Fruit fly (Drosophila melanogaster) whole organism, embryonic: ENCODE data around the gene CG3339.

Experiments
- CG10274 ChIP-seq: fragments of 200-800 bp; sonication (Bioruptor generic); optimal IDR thresholded peaks from 3 replicates; lab custom pipeline; 2017; ENCODE audit warnings: missing biosample characterization, mild to moderate bottlenecking, missing genetic modification characterization
- CG11456 ChIP-seq: fragments of 200-800 bp; sonication (Bioruptor generic); IDR thresholded peaks from 3 replicates; pipeline ENCODE4 v1.3.6; 2022; ENCODE audit warnings: missing biosample characterization, missing genetic modification characterization
- CG11504 ChIP-seq: fragments of 200-800 bp; sonication (Bioruptor generic); optimal IDR thresholded peaks from 3 replicates; lab custom pipeline; 2019; ENCODE audit warnings: missing biosample characterization, mild to moderate bottlenecking, missing genetic modification characterization, moderate library complexity
- CG14014 ChIP-seq: fragments of 200-800 bp; sonication (Bioruptor generic); IDR thresholded peaks from 2 replicates; pipeline ENCODE4 v1.3.6; 2022; ENCODE audit warnings: missing biosample characterization, missing genetic modification characterization
- CG15011 ChIP-seq: fragments of 200-800 bp; sonication (Bioruptor generic); optimal IDR thresholded peaks from 3 replicates; lab custom pipeline; 2018; ENCODE audit warnings: missing biosample characterization, mild to moderate bottlenecking, missing genetic modification characterization
- CG1832 ChIP-seq: fragments of 200-800 bp; sonication (Bioruptor generic); optimal IDR thresholded peaks from 2 replicates; lab custom pipeline; 2017; ENCODE audit warnings: missing biosample characterization, mild to moderate bottlenecking, missing genetic modification characterization, inconsistent platforms
- CG2202 ChIP-seq: fragments of 200-800 bp; sonication (Bioruptor generic); optimal IDR thresholded peaks from 2 replicates; lab custom pipeline; 2018; ENCODE audit warnings: missing biosample characterization, mild to moderate bottlenecking, missing genetic modification characterization
- CG30020 ChIP-seq: fragments of 200-800 bp; optimal IDR thresholded peaks from 2 replicates; lab custom pipeline; 2019; ENCODE audit warnings: missing biosample characterization, mild to moderate bottlenecking, missing genetic modification characterization, moderate library complexity
- CG30403 ChIP-seq: fragments of 200-800 bp; sonication (Bioruptor generic); optimal IDR thresholded peaks from 3 replicates; lab custom pipeline; 2016; ENCODE audit warnings: missing biosample characterization, missing genetic modification characterization
- CG3065 ChIP-seq: fragments of 200-800 bp; sonication (Bioruptor generic); optimal IDR thresholded peaks from 2 replicates; lab custom pipeline; 2016; ENCODE audit warnings: missing biosample characterization, missing genetic modification characterization
- CG31441 ChIP-seq: fragments of 200-800 bp; sonication (Bioruptor generic); IDR thresholded peaks from 2 replicates; pipeline ENCODE4 v1.3.6; 2022; ENCODE audit warnings: missing biosample characterization, missing genetic modification characterization
- CG3281 ChIP-seq: fragments of 200-800 bp; sonication (Bioruptor generic); optimal IDR thresholded peaks from 3 replicates; lab custom pipeline; 2017; ENCODE audit warnings: missing biosample characterization, mild to moderate bottlenecking, missing genetic modification characterization
- CG4424 ChIP-seq: fragments of 200-800 bp; sonication (Bioruptor generic); optimal IDR thresholded peaks from 3 replicates; lab custom pipeline; 2016; ENCODE audit warnings: missing biosample characterization, missing genetic modification characterization
- CG6683 ChIP-seq: fragments of 200-800 bp; sonication (Bioruptor generic); optimal IDR thresholded peaks from 2 replicates; lab custom pipeline; 2017; ENCODE audit warnings: missing biosample characterization, mild to moderate bottlenecking, missing genetic modification characterization, missing genetic modification reagents
- CG6791 ChIP-seq: fragments of 200-800 bp; sonication (Bioruptor generic); IDR thresholded peaks from 3 replicates; pipeline ENCODE4 v1.3.6; 2022; ENCODE audit warnings: missing biosample characterization, missing genetic modification characterization; ENCODE audit not compliant: partially characterized antibody
- CG9876 ChIP-seq: fragments of 200-800 bp; sonication (Bioruptor generic); optimal IDR thresholded peaks from 2 replicates; lab custom pipeline; 2016; ENCODE audit warnings: missing biosample characterization, missing genetic modification characterization
- CG9932 ChIP-seq: fragments of 200-800 bp; sonication (Bioruptor generic); IDR thresholded peaks from 2 replicates; pipeline ENCODE4 v1.3.6; 2022; ENCODE audit warnings: missing biosample characterization, missing genetic modification characterization
- CoRest ChIP-seq: fragments of 200-800 bp; sonication (Bioruptor generic); optimal IDR thresholded peaks from 3 replicates; lab custom pipeline; 2018; ENCODE audit warnings: missing biosample characterization, mild to moderate bottlenecking, missing genetic modification characterization, moderate library complexity
- D ChIP-seq, 2 experiments: fragments of 200-800 bp in 1 of 2; fragments of >200 bp in 1 of 2; sonication (Bioruptor generic) in 1 of 2; optimal IDR thresholded peaks; 2 replicates in 1 of 2; 3 replicates in 1 of 2; lab custom pipeline; 2017; ENCODE audit warnings: mild to moderate bottlenecking in 1 of 2, missing biosample characterization in 1 of 2, missing genetic modification characterization in 1 of 2, missing genetic modification reagents in 1 of 2
- Dad ChIP-seq: fragments of 200-800 bp; sonication (Bioruptor generic); optimal IDR thresholded peaks from 3 replicates; lab custom pipeline; 2016; ENCODE audit warnings: missing biosample characterization, missing genetic modification characterization
- Gsc ChIP-seq: fragments of 200-800 bp; sonication (Bioruptor generic); IDR thresholded peaks from 2 replicates; pipeline ENCODE4 v1.3.6; 2022; ENCODE audit warnings: missing biosample characterization, missing genetic modification characterization
- H15 ChIP-seq: fragments of 200-800 bp; sonication (Bioruptor generic); IDR thresholded peaks from 3 replicates; pipeline ENCODE4 v1.3.6; 2022; ENCODE audit warnings: missing biosample characterization, missing genetic modification characterization
- HLH54F ChIP-seq: fragments of 200-800 bp; sonication (Bioruptor generic); optimal IDR thresholded peaks from 3 replicates; lab custom pipeline; 2016; ENCODE audit warnings: missing biosample characterization, missing genetic modification characterization
- HmgD ChIP-seq: fragments of 200-800 bp; sonication (Bioruptor generic); optimal IDR thresholded peaks from 3 replicates; lab custom pipeline; 2016; ENCODE audit warnings: missing biosample characterization, missing genetic modification characterization
- Hmx ChIP-seq: fragments of 200-800 bp; sonication (Bioruptor generic); optimal IDR thresholded peaks from 2 replicates; lab custom pipeline; 2016; ENCODE audit warnings: missing biosample characterization, missing genetic modification characterization
- Hr39 ChIP-seq: fragments of >200 bp; optimal IDR thresholded peaks from 2 replicates; lab custom pipeline; 2017
- MTF-1 ChIP-seq: fragments of 200-800 bp; sonication (Bioruptor generic); optimal IDR thresholded peaks from 2 replicates; lab custom pipeline; 2018; ENCODE audit warnings: missing biosample characterization, mild to moderate bottlenecking, missing genetic modification characterization, borderline replicate concordance
- NC2α ChIP-seq: fragments of 200-800 bp; sonication (Bioruptor generic); optimal IDR thresholded peaks from 2 replicates; lab custom pipeline; 2016; ENCODE audit warnings: missing biosample characterization, missing genetic modification characterization
- Trl ChIP-seq, 3 experiments: fragments of >200 bp in 2 of 3; fragments of 200-800 bp in 1 of 3; sonication (Bioruptor generic) in 1 of 3; optimal IDR thresholded peaks; 2 replicates in 1 of 3; 3 replicates in 2 of 3; lab custom pipeline; 2016 to 2017; ENCODE audit warnings: missing biosample characterization in 1 of 3, missing genetic modification characterization in 1 of 3
- ase ChIP-seq: fragments of 200-800 bp; sonication (Bioruptor generic); IDR thresholded peaks from 3 replicates; pipeline ENCODE4 v1.3.6; 2022; ENCODE audit warnings: missing biosample characterization, missing genetic modification characterization
- az2 ChIP-seq: fragments of 200-800 bp; sonication (Bioruptor generic); optimal IDR thresholded peaks from 3 replicates; lab custom pipeline; 2016; ENCODE audit warnings: missing biosample characterization, missing genetic modification characterization
- bigmax ChIP-seq: fragments of 200-800 bp; sonication (Bioruptor generic); optimal IDR thresholded peaks from 2 replicates; lab custom pipeline; 2018; ENCODE audit warnings: missing biosample characterization, mild to moderate bottlenecking, missing genetic modification characterization
- cg ChIP-seq: fragments of 200-800 bp; sonication (Bioruptor generic); optimal IDR thresholded peaks from 3 replicates; lab custom pipeline; 2019; ENCODE audit warnings: missing biosample characterization, mild to moderate bottlenecking, missing genetic modification characterization, moderate library complexity
- crol ChIP-seq: fragments of 200-800 bp; sonication (Bioruptor generic); IDR thresholded peaks from 2 replicates; pipeline ENCODE4 v1.3.6; 2022; ENCODE audit warnings: missing biosample characterization, missing genetic modification characterization
- crp ChIP-seq, 2 experiments: fragments of 200-800 bp; sonication (Bioruptor generic); optimal IDR thresholded peaks; 2 replicates in 1 of 2; 3 replicates in 1 of 2; lab custom pipeline; 2017; ENCODE audit warnings: missing biosample characterization in 2 of 2, missing genetic modification characterization in 2 of 2, mild to moderate bottlenecking in 1 of 2, moderate library complexity in 1 of 2
- dpn ChIP-seq, 2 experiments: fragments of 200-800 bp; sonication (Bioruptor generic); optimal IDR thresholded peaks; 3 replicates each; lab custom pipeline; 2016; ENCODE audit warnings: missing biosample characterization in 2 of 2, missing genetic modification characterization in 2 of 2
- ftz-f1 ChIP-seq: fragments of 200-800 bp; sonication (Bioruptor generic); optimal IDR thresholded peaks from 2 replicates; lab custom pipeline; 2016; ENCODE audit warnings: missing biosample characterization, missing genetic modification characterization
- gcm2 ChIP-seq: fragments of 200-800 bp; sonication (Bioruptor generic); optimal IDR thresholded peaks from 2 replicates; lab custom pipeline; 2016; ENCODE audit warnings: missing biosample characterization, missing genetic modification characterization
- grn ChIP-seq: fragments of 200-800 bp; sonication (Bioruptor generic); optimal IDR thresholded peaks from 3 replicates; lab custom pipeline; 2017; ENCODE audit warnings: missing biosample characterization, missing genetic modification characterization
- mam ChIP-seq: fragments of 200-800 bp; sonication (Bioruptor generic); optimal IDR thresholded peaks from 3 replicates; lab custom pipeline; 2016; ENCODE audit warnings: missing biosample characterization, missing genetic modification characterization
- pan ChIP-seq, 4 experiments: fragments of >200 bp in 3 of 4; fragments of 200-800 bp in 1 of 4; sonication (Bioruptor generic) in 1 of 4; optimal IDR thresholded peaks in 3 of 4; IDR thresholded peaks in 1 of 4; 2 replicates each; pipeline versions ENCODE4 v1.3.6 to Lab custom; 2017 to 2022; ENCODE audit warnings: missing biosample characterization in 2 of 4, missing genetic modification characterization in 2 of 4, mixed read lengths in 1 of 4
- pb ChIP-seq: fragments of 200-800 bp; sonication (Bioruptor generic); optimal IDR thresholded peaks from 3 replicates; lab custom pipeline; 2016; ENCODE audit warnings: missing biosample characterization, missing genetic modification characterization
- phol ChIP-seq: fragments of 200-800 bp; sonication (Bioruptor generic); optimal IDR thresholded peaks from 3 replicates; lab custom pipeline; 2018; ENCODE audit warnings: missing biosample characterization, mild to moderate bottlenecking, missing genetic modification characterization, moderate library complexity
- repo ChIP-seq: fragments of 200-800 bp; sonication (Bioruptor generic); optimal IDR thresholded peaks from 2 replicates; lab custom pipeline; 2016; ENCODE audit warnings: missing biosample characterization, missing genetic modification characterization
- salm ChIP-seq: fragments of 200-800 bp; sonication (Bioruptor generic); optimal IDR thresholded peaks from 2 replicates; lab custom pipeline; 2018; ENCODE audit warnings: missing biosample characterization, mild to moderate bottlenecking, missing genetic modification characterization
- sens ChIP-seq: fragments of 200-800 bp; sonication (Bioruptor generic); peaks from one replicate; lab custom pipeline; 2016; ENCODE audit warnings: missing biosample characterization, missing genetic modification characterization
- unc-4 ChIP-seq: fragments of 200-800 bp; sonication (Bioruptor generic); IDR thresholded peaks from 2 replicates; pipeline ENCODE4 v1.3.6; 2022; ENCODE audit warnings: missing biosample characterization, missing genetic modification characterization; ENCODE audit not compliant: partially characterized antibody
- wdn ChIP-seq: fragments of 200-800 bp; sonication (Bioruptor generic); IDR thresholded peaks from 2 replicates; pipeline ENCODE4 v1.3.6; 2022; ENCODE audit warnings: missing biosample characterization, missing genetic modification characterization

The CG3339 gene

dm6 chr3R:27253136-27253920 lies 68.8 kb downstream of the CG3339 start, which contains the start of gene pll (continued):
- TF ChIP-seq bigmax (GFP tag; lab: Kevin White, UChicago), result no peak
- TF ChIP-seq sens (GFP tag; lab: Kevin White, UChicago), result peak; percentile 94
- TF ChIP-seq ase (GFP tag; lab: Robert Waterston, UW), result peak; percentile 95
- TF ChIP-seq CG6683 (GFP tag; lab: Kevin White, UChicago), result peak; percentile 30
- peak; percentile 95 for TF ChIP-seq CG11456 (GFP tag; lab: Robert Waterston, UW)
- no peak for TF ChIP-seq CG11504 (tag; lab: Kevin White, UChicago)
- no peak for TF ChIP-seq Hr39
- TF ChIP-seq CG31441, result no peak; the same call in 1 of the 2 replicates
- peak; percentile 61 for TF ChIP-seq Hmx
- peak; percentile 75 for TF ChIP-seq cg (GFP tag; lab: Kevin White, UChicago)
- peak; percentile 18 for TF ChIP-seq D (optimal IDR thresholded peaks at IDR 0.05; lab: Kevin White, UChicago)
- peak; percentile 46 for TF ChIP-seq D (GFP tag; optimal IDR thresholded peaks at IDR 0.05; lab: Kevin White, UChicago)
- peak; percentile 52 for TF ChIP-seq CG2202 (tag; lab: Kevin White, UChicago)
- TF ChIP-seq CG1832 (GFP tag; lab: Kevin White, UChicago), result no peak
- TF ChIP-seq CG3281 (GFP tag; lab: Kevin White, UChicago), result peak; percentile 63
- peak; percentile 84 for TF ChIP-seq CoRest
- TF ChIP-seq CG15011 (GFP tag; lab: Kevin White, UChicago), result no peak
- TF ChIP-seq dpn (GFP tag; optimal IDR thresholded peaks at IDR 0.05; lab: Kevin White, UChicago), result peak; percentile 84 to 90
- peak; percentile 84 for TF ChIP-seq wdn
- peak; percentile 40 for TF ChIP-seq salm
- TF ChIP-seq crp (GFP tag; optimal IDR thresholded peaks at IDR 0.05; lab: Kevin White, UChicago), result peak in 1 of 2 experiments; percentile 36
- TF ChIP-seq CG9876 (GFP tag; lab: Kevin White, UChicago), result peak; percentile 41
- peak; percentile 48 for TF ChIP-seq CG3065 (GFP tag; lab: Kevin White, UChicago)
- peak; percentile 85 for TF ChIP-seq az2 (GFP tag; lab: Kevin White, UChicago)
- TF ChIP-seq HLH54F (GFP tag; lab: Kevin White, UChicago), result peak; percentile 68
- no peak for TF ChIP-seq pb (GFP tag; lab: Kevin White, UChicago)
- peak; percentile 89 for TF ChIP-seq mam (GFP tag; lab: Kevin White, UChicago)
- TF ChIP-seq CG6791, result no peak
- TF ChIP-seq ftz-f1 (GFP tag; lab: Kevin White, UChicago), result peak; percentile 40
- TF ChIP-seq Trl (optimal IDR thresholded peaks at IDR 0.05; lab: Kevin White, UChicago), result no peak
- TF ChIP-seq Trl (GFP tag; optimal IDR thresholded peaks at IDR 0.05; lab: Kevin White, UChicago), result peak; percentile 68
- peak; percentile 86 for TF ChIP-seq CG30403 (GFP tag; lab: Kevin White, UChicago)
- no peak for TF ChIP-seq crol (GFP tag; lab: Robert Waterston, UW)
- peak; percentile 51 for TF ChIP-seq Dad (GFP tag; lab: Kevin White, UChicago)
- TF ChIP-seq CG9932, result peak; percentile 93
- peak; percentile 82 for TF ChIP-seq H15
- no peak for TF ChIP-seq CG30020 (tag; lab: Kevin White, UChicago)
- peak; percentile 85 for TF ChIP-seq CG14014 (GFP tag; lab: Robert Waterston, UW)
- TF ChIP-seq gcm2, result peak; percentile 54
- peak; percentile 59 for TF ChIP-seq unc-4
- no peak for TF ChIP-seq grn (GFP tag; lab: Kevin White, UChicago)
- TF ChIP-seq CG10274 (GFP tag; lab: Kevin White, UChicago), result no peak
- TF ChIP-seq phol (tag; lab: Kevin White, UChicago), result peak; percentile 84
- peak; percentile 60 for TF ChIP-seq MTF-1 (GFP tag; lab: Kevin White, UChicago)
- TF ChIP-seq pan (optimal IDR thresholded peaks at IDR 0.05; lab: Kevin White, UChicago), result no peak
- TF ChIP-seq pan (GFP tag; optimal IDR thresholded peaks at IDR 0.05 in 1 of 2, IDR thresholded peaks at IDR 0.05 in 1 of 2), result peak in 1 of 2 experiments; percentile 94
- peak; percentile 29 for TF ChIP-seq repo (GFP tag; lab: Kevin White, UChicago)
- peak; percentile 67 for TF ChIP-seq CG4424 (GFP tag; lab: Kevin White, UChicago)
- TF ChIP-seq NC2α, result no peak
- 0 out of 2 replicates have a peak, but pooled peaks have one; percentile 32 for TF ChIP-seq Gsc (GFP tag; lab: Robert Waterston, UW)
- peak; percentile 63 for TF ChIP-seq HmgD (GFP tag; lab: Kevin White, UChicago)
